Worm (Caenorhabditis elegans) whole organism, L1 larva: Measurements from ENCODE around the gene ZK1098.6.

ENCODE experiments used
- ceh-82 ChIP-seq, 3 experiments: fragments of 150-350 bp in 1 of 3; sonication (generic microtip) in 2 of 3; optimal IDR thresholded peaks; 2 replicates each; lab custom pipeline; 2014 to 2017; ENCODE audit warnings: missing biosample characterization in 3 of 3, missing genetic modification characterization in 3 of 3
- elt-2 ChIP-seq: sonication (generic microtip); optimal IDR thresholded peaks from 2 replicates; lab custom pipeline; 2016; ENCODE audit warnings: missing genetic modification characterization, mild to moderate bottlenecking, inconsistent platforms, missing compliant biosample characterization, missing genetic modification reagents
- lin-39 ChIP-seq: fragments of 150-350 bp; optimal IDR thresholded peaks from 2 replicates; lab custom pipeline; 2014; ENCODE audit warnings: missing biosample characterization, missing genetic modification reagents, missing genetic modification characterization
- mep-1 ChIP-seq: fragments of 150-350 bp; optimal IDR thresholded peaks from 2 replicates; lab custom pipeline; 2014; ENCODE audit warnings: missing biosample characterization, missing genetic modification characterization
- nhr-90 ChIP-seq: sonication (generic microtip); optimal IDR thresholded peaks from 2 replicates; lab custom pipeline; 2016; ENCODE audit warnings: mild to moderate bottlenecking, missing genetic modification characterization, missing compliant biosample characterization; ENCODE audit not compliant: poor library complexity
- skn-1 ChIP-seq: fragments of 150-350 bp; optimal IDR thresholded peaks from 2 replicates; lab custom pipeline; 2014; ENCODE audit warnings: missing biosample characterization, missing genetic modification characterization
- tbx-2 ChIP-seq: sonication (generic microtip); optimal IDR thresholded peaks from 2 replicates; lab custom pipeline; 2016; ENCODE audit warnings: missing genetic modification characterization, missing compliant biosample characterization

DNA sequence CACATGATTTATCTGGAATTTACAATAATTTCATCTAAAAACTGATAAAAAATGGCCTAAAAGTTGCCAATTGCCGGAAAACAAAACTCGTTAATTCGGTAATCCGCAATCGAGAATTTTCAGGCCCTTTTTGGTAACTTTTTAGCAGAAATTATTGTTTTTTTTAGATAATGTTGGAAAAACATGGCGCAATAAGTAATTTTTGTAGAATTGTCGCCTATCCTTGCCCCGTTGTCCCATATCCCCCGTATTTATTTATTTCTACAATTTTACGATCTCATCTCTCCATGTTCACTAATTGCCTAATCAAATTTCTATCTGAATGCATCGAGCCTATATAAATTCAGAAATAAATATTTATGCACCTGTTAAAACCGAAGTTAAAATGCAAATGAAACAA, 13.9 kb upstream of the ZK1098.6 start:
- no peak for TF ChIP-seq elt-2
- no peak for TF ChIP-seq tbx-2 (tag; lab: Kevin White, UChicago)
- TF ChIP-seq ceh-82 (tag; optimal IDR thresholded peaks at IDR 0.05; lab: Kevin White, UChicago), result no peak
- TF ChIP-seq mep-1, result no peak
- TF ChIP-seq skn-1 (tag; lab: Kevin White, UChicago), result no peak
- TF ChIP-seq lin-39 (tag; lab: Kevin White, UChicago), result no peak
- TF ChIP-seq nhr-90 (tag; lab: Kevin White, UChicago), result no peak
